Worm (Caenorhabditis elegans) whole organism, dauer: ENCODE results near the gene unc-43.

Source experiments
- unc-62 ChIP-seq: sonication (generic microtip); optimal IDR thresholded peaks from 2 replicates; lab custom pipeline; 2017; ENCODE audit warnings: missing biosample characterization, missing genetic modification reagents, missing genetic modification characterization

The unc-43 gene

ce11 chrIV:10310329-10310728 is 39.7 kb downstream of the unc-43 start, which contains the start of gene R09E10.8:
Gene R09E10.8, minus strand, starts transcription at chrIV:10310429.
- no peak for TF ChIP-seq unc-62

- no peak for TF ChIP-seq unc-62
Measured at ce11 chrIV:10304383-10304782, 45.6 kb downstream of the unc-43 start.

ce11 chrIV:10302203-10302602 is 47.8 kb downstream of the unc-43 start, which contains the start of gene R09E10.5:
Gene R09E10.5, minus strand, starts transcription at chrIV:10302303.
- no peak for TF ChIP-seq unc-62

ce11 chrIV:10296036-10296435 is 54.0 kb downstream of the unc-43 start:
- no peak for TF ChIP-seq unc-62

ce11 chrIV:10295084-10295483 is 54.9 kb downstream of the unc-43 start, which contains the start of gene R09E10.13:
Gene R09E10.13, minus strand, starts transcription at chrIV:10295144.
- TF ChIP-seq unc-62, result no peak

- no peak for TF ChIP-seq unc-62
Measured at ce11 chrIV:10294030-10294429, 56.0 kb downstream of the unc-43 start, which contains the start of gene R09E10.6. Gene R09E10.6, minus strand, starts transcription at chrIV:10294130.

ce11 chrIV:10288575-10288974 is 61.4 kb downstream of the unc-43 start:
- TF ChIP-seq unc-62, result no peak

ce11 chrIV:10286655-10287054 is 63.4 kb downstream of the unc-43 start, which contains the start of gene ebax-1:
Gene ebax-1, plus strand, starts transcription at chrIV:10286955.
- TF ChIP-seq unc-62, result no peak

ce11 chrIV:10285328-10285727 is 64.7 kb downstream of the unc-43 start:
- TF ChIP-seq unc-62, result no peak

- TF ChIP-seq unc-62, result no peak
Measured at ce11 chrIV:10284194-10284910, 65.7 kb downstream of the unc-43 start, which contains the start of gene rad-51. Gene rad-51, minus strand, starts transcription at chrIV:10284244.

ce11 chrIV:10281482-10281881 is 68.5 kb downstream of the unc-43 start, which contains the start of gene thk-1:
Gene thk-1, minus strand, starts transcription at chrIV:10281582.
- TF ChIP-seq unc-62, result no peak

ce11 chrIV:10277716-10278115 is 72.3 kb downstream of the unc-43 start, which contains the start of gene Y43C5A.4:
Gene Y43C5A.4, plus strand, starts transcription at chrIV:10278016.
- TF ChIP-seq unc-62, result no peak

ce11 chrIV:10276960-10277359 is 73.1 kb downstream of the unc-43 start, which contains the start of gene Y43C5A.7:
Gene Y43C5A.7, plus strand, starts transcription at chrIV:10277260.
- no peak for TF ChIP-seq unc-62

- no peak for TF ChIP-seq unc-62
Measured at ce11 chrIV:10275050-10275449, 75.0 kb downstream of the unc-43 start.
